Fruit fly (Drosophila melanogaster) whole organism, adult: Measurements from ENCODE around the gene gukh.

ENCODE experiments used
- CG7101 ChIP-seq: fragments of 200-800 bp; sonication (Bioruptor generic); optimal IDR thresholded peaks from 2 replicates; lab custom pipeline; 2018; ENCODE audit warnings: missing biosample characterization, mild to moderate bottlenecking, missing genetic modification characterization, moderate library complexity
- Hr96 ChIP-seq: fragments of 200-800 bp; sonication (Bioruptor generic); optimal IDR thresholded peaks from 2 replicates; lab custom pipeline; 2016; ENCODE audit warnings: missing biosample characterization, missing genetic modification characterization
- Mnt ChIP-seq: fragments of 200-800 bp; sonication (Bioruptor generic); optimal IDR thresholded peaks from 2 replicates; lab custom pipeline; 2016; ENCODE audit warnings: missing biosample characterization, mild to moderate bottlenecking, missing genetic modification characterization
- bab1 ChIP-seq: fragments of 200-800 bp; sonication (Bioruptor generic); optimal IDR thresholded peaks from 3 replicates; lab custom pipeline; 2019; ENCODE audit warnings: missing biosample characterization, mild to moderate bottlenecking, missing genetic modification characterization, moderate library complexity
- cnc ChIP-seq, 2 experiments: fragments of >200 bp; optimal IDR thresholded peaks; 2 replicates each; lab custom pipeline; 2017
- toe ChIP-seq: fragments of 200-800 bp; sonication (Bioruptor generic); optimal IDR thresholded peaks from 2 replicates; lab custom pipeline; 2016; ENCODE audit warnings: missing biosample characterization, missing genetic modification characterization

dm6 chr3R:18995556-18996272, 11.9 kb downstream of the gukh start:
- TF ChIP-seq toe (GFP tag; lab: Kevin White, UChicago): no peak
- no peak for TF ChIP-seq bab1 (GFP tag; lab: Kevin White, UChicago)
- TF ChIP-seq Hr96 (GFP tag; lab: Kevin White, UChicago): no peak
- TF ChIP-seq Mnt (GFP tag; lab: Kevin White, UChicago): no peak
- no peak for TF ChIP-seq CG7101
- no peak for TF ChIP-seq cnc (optimal IDR thresholded peaks at IDR 0.05; lab: Kevin White, UChicago)
